Worm (Caenorhabditis elegans) whole organism, late embryonic: ENCODE results near the gene disl-2.

ENCODE experiments used
- C08G9.2 ChIP-seq: sonication (generic microtip); optimal IDR thresholded peaks from 2 replicates; lab custom pipeline; 2016; ENCODE audit warnings: mild to moderate bottlenecking, missing genetic modification characterization, moderate library complexity, missing compliant biosample characterization
- C38D4.7 ChIP-seq: fragments of 200-800 bp; sonication (Bioruptor generic); optimal IDR thresholded peaks from 2 replicates; lab custom pipeline; 2018; ENCODE audit warnings: mild to moderate bottlenecking, missing genetic modification characterization, moderate library complexity, missing compliant biosample characterization
- K09A11.1 ChIP-seq: sonication (generic microtip); optimal IDR thresholded peaks from 2 replicates; lab custom pipeline; 2017; ENCODE audit warnings: antibody characterized with exemption, mild to moderate bottlenecking, missing genetic modification characterization, missing compliant biosample characterization; ENCODE audit not compliant: insufficient read depth
- ahr-1 ChIP-seq: sonication (generic microtip); optimal IDR thresholded peaks from 2 replicates; lab custom pipeline; 2016; ENCODE audit warnings: missing genetic modification characterization, missing compliant biosample characterization
- ceh-19 ChIP-seq: fragments of 200-800 bp; sonication (Bioruptor generic); optimal IDR thresholded peaks from 2 replicates; lab custom pipeline; 2018; ENCODE audit warnings: mild to moderate bottlenecking, missing genetic modification characterization, missing compliant biosample characterization
- ceh-2 ChIP-seq: sonication (generic microtip); optimal IDR thresholded peaks from 2 replicates; lab custom pipeline; 2016; ENCODE audit warnings: missing genotype, missing genetic modification characterization, missing compliant biosample characterization
- ceh-22 ChIP-seq: sonication (generic microtip); optimal IDR thresholded peaks from 2 replicates; lab custom pipeline; 2017; ENCODE audit warnings: missing biosample characterization, missing genetic modification characterization
- ceh-24 ChIP-seq: sonication (generic microtip); optimal IDR thresholded peaks from 2 replicates; lab custom pipeline; 2016; ENCODE audit warnings: mild to moderate bottlenecking, missing genetic modification characterization, missing compliant biosample characterization
- ceh-31 ChIP-seq: sonication (generic microtip); optimal IDR thresholded peaks from 2 replicates; lab custom pipeline; 2016; ENCODE audit warnings: missing genetic modification characterization, missing compliant biosample characterization
- ceh-48 ChIP-seq: sonication (generic microtip); optimal IDR thresholded peaks from 2 replicates; lab custom pipeline; 2016; ENCODE audit warnings: missing genetic modification characterization, inconsistent platforms, missing compliant biosample characterization
- ceh-6 ChIP-seq: fragments of 200-800 bp; sonication (Bioruptor generic); optimal IDR thresholded peaks from 2 replicates; lab custom pipeline; 2018; ENCODE audit warnings: mild to moderate bottlenecking, missing genetic modification characterization, missing compliant biosample characterization
- dmd-4 ChIP-seq: sonication (generic microtip); optimal IDR thresholded peaks from 2 replicates; lab custom pipeline; 2016; ENCODE audit warnings: borderline replicate concordance, missing genetic modification characterization, missing compliant biosample characterization
- elt-2 ChIP-seq: sonication (generic microtip); optimal IDR thresholded peaks from 2 replicates; lab custom pipeline; 2016; ENCODE audit warnings: missing genetic modification reagents, missing genetic modification characterization, missing compliant biosample characterization
- elt-4 ChIP-seq: sonication (generic microtip); optimal IDR thresholded peaks from 2 replicates; lab custom pipeline; 2016; ENCODE audit warnings: missing genetic modification characterization, missing compliant biosample characterization
- ets-4 ChIP-seq: sonication (generic microtip); optimal IDR thresholded peaks from 2 replicates; lab custom pipeline; 2016; ENCODE audit warnings: missing genetic modification characterization, missing compliant biosample characterization
- fkh-6 ChIP-seq: sonication (generic microtip); optimal IDR thresholded peaks from 2 replicates; lab custom pipeline; 2016; ENCODE audit warnings: missing genetic modification characterization, missing compliant biosample characterization
- hlh-30 ChIP-seq: sonication (generic microtip); optimal IDR thresholded peaks from 2 replicates; lab custom pipeline; 2017; ENCODE audit warnings: antibody characterized with exemption, missing genetic modification characterization, missing compliant biosample characterization; ENCODE audit not compliant: insufficient read depth
- lim-6 ChIP-seq: sonication (generic microtip); optimal IDR thresholded peaks from 2 replicates; lab custom pipeline; 2016; ENCODE audit warnings: missing genetic modification characterization, missing compliant biosample characterization
- lin-11 ChIP-seq: fragments of 200-800 bp; sonication (Bioruptor generic); optimal IDR thresholded peaks from 2 replicates; lab custom pipeline; 2018; ENCODE audit warnings: mild to moderate bottlenecking, missing genetic modification characterization, missing compliant biosample characterization
- madf-2 ChIP-seq: sonication (generic microtip); optimal IDR thresholded peaks from 2 replicates; lab custom pipeline; 2017; ENCODE audit warnings: missing genetic modification characterization, missing compliant biosample characterization
- nhr-232 ChIP-seq: sonication (generic microtip); optimal IDR thresholded peaks from 2 replicates; lab custom pipeline; 2016; ENCODE audit warnings: missing genetic modification characterization, missing compliant biosample characterization
- npax-4 ChIP-seq: sonication (generic microtip); optimal IDR thresholded peaks from 2 replicates; lab custom pipeline; 2016; ENCODE audit warnings: missing genetic modification characterization, missing compliant biosample characterization
- odd-2 ChIP-seq: sonication (generic microtip); optimal IDR thresholded peaks from 2 replicates; lab custom pipeline; 2017; ENCODE audit warnings: antibody characterized with exemption, mild to moderate bottlenecking, missing genetic modification characterization, missing compliant biosample characterization
- pag-3 ChIP-seq: sonication (generic microtip); optimal IDR thresholded peaks from 2 replicates; lab custom pipeline; 2016; ENCODE audit warnings: missing compliant biosample characterization, missing genetic modification characterization, borderline replicate concordance
- pat-9 ChIP-seq: fragments of 200-800 bp; sonication (Bioruptor generic); optimal IDR thresholded peaks from 2 replicates; lab custom pipeline; 2018; ENCODE audit warnings: mild to moderate bottlenecking, missing genetic modification characterization, moderate library complexity, missing compliant biosample characterization
- pax-1 ChIP-seq: fragments of 150-350 bp; optimal IDR thresholded peaks from 2 replicates; lab custom pipeline; 2014; ENCODE audit warnings: missing biosample characterization, missing genetic modification characterization
- pqm-1 ChIP-seq: sonication (generic microtip); optimal IDR thresholded peaks from 2 replicates; lab custom pipeline; 2016; ENCODE audit warnings: missing genetic modification characterization, missing compliant biosample characterization
- ref-2 ChIP-seq: sonication (generic microtip); optimal IDR thresholded peaks from 2 replicates; lab custom pipeline; 2016; ENCODE audit warnings: missing genetic modification characterization, missing compliant biosample characterization
- rnt-1 ChIP-seq: sonication (generic microtip); optimal IDR thresholded peaks from 2 replicates; lab custom pipeline; 2016; ENCODE audit warnings: missing genetic modification characterization, missing compliant biosample characterization
- syd-9 ChIP-seq: sonication (generic microtip); optimal IDR thresholded peaks from 2 replicates; lab custom pipeline; 2016; ENCODE audit warnings: mild to moderate bottlenecking, missing genetic modification characterization, moderate library complexity, missing compliant biosample characterization
- tbx-2 ChIP-seq: sonication (generic microtip); optimal IDR thresholded peaks from 2 replicates; lab custom pipeline; 2016; ENCODE audit warnings: missing genetic modification characterization, missing compliant biosample characterization
- tbx-7 ChIP-seq: sonication (generic microtip); optimal IDR thresholded peaks from 2 replicates; lab custom pipeline; 2016; ENCODE audit warnings: missing genotype, missing genetic modification characterization, missing compliant biosample characterization
- ttx-3 ChIP-seq: sonication (generic microtip); optimal IDR thresholded peaks from 2 replicates; lab custom pipeline; 2016; ENCODE audit warnings: missing genetic modification reagents, missing genetic modification characterization, missing compliant biosample characterization
- unc-42 ChIP-seq: sonication (generic microtip); optimal IDR thresholded peaks from 2 replicates; lab custom pipeline; 2016; ENCODE audit warnings: missing genotype, missing genetic modification characterization, missing compliant biosample characterization
- unc-55 ChIP-seq: sonication (generic microtip); optimal IDR thresholded peaks from 2 replicates; lab custom pipeline; 2017; ENCODE audit warnings: missing biosample characterization, missing genetic modification reagents, missing genetic modification characterization
- ztf-16 ChIP-seq: sonication (generic microtip); optimal IDR thresholded peaks from 2 replicates; lab custom pipeline; 2017; ENCODE audit warnings: missing genetic modification characterization, missing compliant biosample characterization

disl-2 gene

ce11 chrIII:5407060-5407459 lies 35.9 kb upstream of the disl-2 start:
- TF ChIP-seq ceh-31 (tag; lab: Kevin White, UChicago) (no peak), unc-42 (tag; lab: Kevin White, UChicago) (no peak), ztf-16 (tag; lab: Kevin White, UChicago) (no peak), C08G9.2 (no peak), tbx-7 (tag; lab: Kevin White, UChicago) (no peak), ceh-6 (no peak)

- TF ChIP-seq fkh-6 (no peak), ceh-2 (tag; lab: Kevin White, UChicago) (no peak), C38D4.7 (GFP tag; lab: Kevin White, UChicago) (no peak), nhr-232 (no peak), hlh-30 (no peak), pag-3 (no peak), tbx-2 (tag; lab: Kevin White, UChicago) (no peak), C08G9.2 (no peak), pax-1 (no peak), odd-2 (tag; lab: Kevin White, UChicago) (no peak), pat-9 (no peak), unc-42 (tag; lab: Kevin White, UChicago) (no peak)
Observed at ce11 chrIII:5407588-5407987, 35.4 kb upstream of the disl-2 start, which contains the start of gene W03A5.1. W03A5.1 (plus strand) TSS chrIII:5407888.

- no peak for TF ChIP-seq ref-2 (tag; lab: Kevin White, UChicago)
Observed at ce11 chrIII:5413680-5414079, 29.3 kb upstream of the disl-2 start, which contains the start of gene grl-22. grl-22 (minus strand) TSS chrIII:5414011.

- TF ChIP-seq dmd-4: no peak
- no peak for TF ChIP-seq unc-42 (tag; lab: Kevin White, UChicago)
- no peak for TF ChIP-seq ttx-3
- TF ChIP-seq pqm-1 (tag; lab: Kevin White, UChicago): no peak
- no peak for TF ChIP-seq npax-4 (tag; lab: Kevin White, UChicago)
- TF ChIP-seq fkh-6: no peak
- no peak for TF ChIP-seq hlh-30
- TF ChIP-seq elt-4 (tag; lab: Kevin White, UChicago): no peak
Observed at ce11 chrIII:5417921-5418320, 25.0 kb upstream of the disl-2 start.

- TF ChIP-seq ets-4 (tag; lab: Kevin White, UChicago) (no peak), rnt-1 (tag; lab: Kevin White, UChicago) (no peak), elt-2 (tag; lab: Kevin White, UChicago) (no peak), ahr-1 (no peak), syd-9 (tag; lab: Kevin White, UChicago) (no peak), lim-6 (tag; lab: Kevin White, UChicago) (no peak), lin-11 (tag; lab: Kevin White, UChicago) (no peak), K09A11.1 (tag; lab: Kevin White, UChicago) (no peak), ceh-48 (tag; lab: Kevin White, UChicago) (no peak), unc-55 (no peak), ceh-24 (tag; lab: Kevin White, UChicago) (no peak), madf-2 (tag; lab: Kevin White, UChicago) (no peak), ceh-22 (tag; lab: Kevin White, UChicago) (no peak), ref-2 (tag; lab: Kevin White, UChicago) (no peak), ceh-19 (GFP tag; lab: Kevin White, UChicago) (no peak)
Observed at ce11 chrIII:5419527-5419926, 23.4 kb upstream of the disl-2 start.
